Worm (Caenorhabditis elegans): Measurements from ENCODE around the gene F59E12.15.
A peak's percentile ranks its signal among the peaks of the same experiment; 100 is the strongest.
"Not testable (repeated sequence)": the region's sequence is repeated elsewhere in the genome, so short reads cannot be mapped to it uniquely, and the experiment has no call there.

F59E12.15 gene

ce11 chrII:5630851-5631401, 2.8 kb upstream of the F59E12.15 start, which contains the start of the genes F59E12.6 and npl-4.1:
Gene F59E12.6 (minus strand): TSS chrII:5630951.
Gene npl-4.1 (plus strand): TSS chrII:5631351.
- TF ChIP-seq nhr-77 (tag; optimal IDR thresholded peaks at IDR 0.05); ztf-1 (GFP tag; conservative IDR thresholded peaks at IDR 0.05); gmeb-1 (tag; optimal IDR thresholded peaks at IDR 0.05): not testable (repeated sequence)

- not testable (repeated sequence) for TF ChIP-seq ceh-16, lin-11, zag-1 (tag; optimal IDR thresholded peaks at IDR 0.05)
Measured at ce11 chrII:5622383-5622939, 5.7 kb downstream of the F59E12.15 start, which contains the start of the genes eif-3.L and npl-4.2. Gene eif-3.L (minus strand): TSS chrII:5622483. Gene npl-4.2 (plus strand): TSS chrII:5622889.

- TF ChIP-seq sma-3 (GFP tag; optimal IDR thresholded peaks at IDR 0.05) (no peak), fos-1 (tag; optimal IDR thresholded peaks at IDR 0.05) (peak; percentile 13), sma-9 (GFP tag; optimal IDR thresholded peaks at IDR 0.05) (peak; percentile 32), sma-9 (tag; optimal IDR thresholded peaks at IDR 0.05) (no peak)
Measured at ce11 chrII:5619298-5619697, 8.9 kb downstream of the F59E12.15 start, which contains the start of gene dhs-6. Gene dhs-6 (minus strand): TSS chrII:5619319.

ce11 chrII:5607756-5608155, 20.4 kb downstream of the F59E12.15 start, which contains the start of gene C17G10.7:
Gene C17G10.7 (minus strand): TSS chrII:5607856.
- no peak for TF ChIP-seq lin-13 (GFP tag; optimal IDR thresholded peaks at IDR 0.05)
- TF ChIP-seq ztf-11 (tag; optimal IDR thresholded peaks at IDR 0.05): no peak
- no peak for TF ChIP-seq blmp-1 (tag; optimal IDR thresholded peaks at IDR 0.05; ENCODE audit: insufficient read depth)

- TF ChIP-seq sma-3 (GFP tag; optimal IDR thresholded peaks at IDR 0.05) (peak; percentile 92), nhr-12 (tag; optimal IDR thresholded peaks at IDR 0.05) (no peak), sem-4 (tag; optimal IDR thresholded peaks at IDR 0.05) (peak; percentile 64), R02D3.7 (tag; optimal IDR thresholded peaks at IDR 0.05) (no peak), peb-1 (tag; optimal IDR thresholded peaks at IDR 0.05) (no peak), aly-2 (tag; optimal IDR thresholded peaks at IDR 0.05) (no peak), sma-9 (GFP tag; optimal IDR thresholded peaks at IDR 0.05) (peak; percentile 97), sma-9 (tag; optimal IDR thresholded peaks at IDR 0.05) (peak; percentile 63), ZK546.5 (tag; optimal IDR thresholded peaks at IDR 0.05) (no peak), ama-1 (optimal IDR thresholded peaks at IDR 0.05) (no peak), lsy-2 (tag; optimal IDR thresholded peaks at IDR 0.05) (peak in 1 of 2 experiments; percentile 51), unc-39 (tag; optimal IDR thresholded peaks at IDR 0.05) (no peak), egl-27 (tag; optimal IDR thresholded peaks at IDR 0.05) (peak; percentile 82), dmd-4 (tag; optimal IDR thresholded peaks at IDR 0.05) (no peak), ceh-16 (tag; optimal IDR thresholded peaks at IDR 0.05) (peak; percentile 20), lin-13 (GFP tag; optimal IDR thresholded peaks at IDR 0.05) (no peak), nhr-11 (tag; optimal IDR thresholded peaks at IDR 0.05) (no peak), blmp-1 (tag; optimal IDR thresholded peaks at IDR 0.05; ENCODE audit: insufficient read depth) (peak; percentile 72), unc-55 (GFP tag; optimal IDR thresholded peaks at IDR 0.05) (no peak), C34F6.9 (tag; optimal IDR thresholded peaks at IDR 0.05) (peak; percentile 56), mab-5 (tag; optimal IDR thresholded peaks at IDR 0.05) (no peak), Y55F3AM.14 (GFP tag; optimal IDR thresholded peaks at IDR 0.05) (peak; percentile 6), nhr-6 (tag; optimal IDR thresholded peaks at IDR 0.05) (peak; percentile 37), crh-2 (tag; optimal IDR thresholded peaks at IDR 0.05) (peak; percentile 67), zag-1 (tag; optimal IDR thresholded peaks at IDR 0.05) (no peak), skn-1 (tag; optimal IDR thresholded peaks at IDR 0.05) (no peak), ceh-82 (tag; optimal IDR thresholded peaks at IDR 0.05) (no peak), nhr-237 (tag; optimal IDR thresholded peaks at IDR 0.05) (no peak), nhr-77 (tag; optimal IDR thresholded peaks at IDR 0.05) (no peak), elt-3 (tag; optimal IDR thresholded peaks at IDR 0.05) (no peak), nhr-129 (tag; optimal IDR thresholded peaks at IDR 0.05) (peak; percentile 79), fos-1 (tag; optimal IDR thresholded peaks at IDR 0.05) (peak; percentile 86), nhr-21 (tag; optimal IDR thresholded peaks at IDR 0.05) (peak; percentile 92), elt-1 (tag; optimal IDR thresholded peaks at IDR 0.05) (no peak), nhr-23 (tag; optimal IDR thresholded peaks at IDR 0.05) (no peak), nhr-25 (tag; optimal IDR thresholded peaks at IDR 0.05) (peak; percentile 92), nhr-10 (tag; optimal IDR thresholded peaks at IDR 0.05) (no peak), unc-62 (GFP tag; optimal IDR thresholded peaks at IDR 0.05) (no peak), alr-1 (tag; optimal IDR thresholded peaks at IDR 0.05) (no peak), ztf-4 (tag; optimal IDR thresholded peaks at IDR 0.05) (no peak), ztf-11 (tag; optimal IDR thresholded peaks at IDR 0.05) (no peak)
Measured at ce11 chrII:5605538-5605945, 22.6 kb downstream of the F59E12.15 start.

Data from whole organism, L2 larva.